Fruit fly (Drosophila melanogaster): ENCODE measurements around the gene Dys.
A peak's percentile ranks its signal among the peaks of the same experiment; 100 is the strongest.

The Dys gene

DNA sequence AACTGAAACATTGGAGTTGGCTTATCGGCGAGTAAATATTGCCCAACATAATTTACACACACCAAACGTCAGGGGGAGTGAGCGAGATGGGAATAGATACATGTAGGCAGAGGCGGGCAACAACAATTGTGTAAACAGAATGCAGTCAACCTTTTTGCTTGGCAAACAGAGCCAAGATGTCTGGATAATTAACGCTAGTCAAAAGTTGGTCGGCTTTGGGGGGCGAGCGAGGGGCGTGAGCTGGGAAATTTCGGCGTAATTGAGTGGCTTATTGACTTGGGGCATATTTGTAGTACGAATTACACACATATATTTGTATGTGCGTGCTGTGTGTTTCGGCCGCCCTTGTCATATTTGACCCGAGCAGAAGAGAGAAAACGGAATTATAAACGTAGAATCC, 123.9 kb downstream of the Dys start (continued):
- TF ChIP-seq CG32532 (GFP tag; IDR thresholded peaks at IDR 0.05) (no peak), Hr3 (GFP tag; optimal IDR thresholded peaks at IDR 0.05) (peak; percentile 50), CG8281 (tag; optimal IDR thresholded peaks at IDR 0.05) (peak; percentile 74), emc (GFP tag; optimal IDR thresholded peaks at IDR 0.05) (no peak), CG14014 (GFP tag; IDR thresholded peaks at IDR 0.05) (peak; percentile 69; the same call in 1 of the 2 replicates), CG12236 (GFP tag; optimal IDR thresholded peaks at IDR 0.05) (peak; percentile 92), CG18619 (GFP tag; optimal IDR thresholded peaks at IDR 0.05) (peak; percentile 88), CG8765 (GFP tag; IDR thresholded peaks at IDR 0.05) (no peak), CG2202 (tag; optimal IDR thresholded peaks at IDR 0.05) (peak; percentile 96), CG31224 (GFP tag; IDR thresholded peaks at IDR 0.05) (no peak), sens (GFP tag) (peak; percentile 98), sr (GFP tag; IDR thresholded peaks at IDR 0.05) (peak; percentile 57; the same call in 2 of the 3 replicates), CG4328 (GFP tag; optimal IDR thresholded peaks at IDR 0.05) (peak; percentile 92), trem (tag; optimal IDR thresholded peaks at IDR 0.05) (peak; percentile 79), ci (GFP tag; IDR thresholded peaks at IDR 0.05) (peak; percentile 91), al (GFP tag; IDR thresholded peaks at IDR 0.05) (no peak), pzg (GFP tag; optimal IDR thresholded peaks at IDR 0.05) (no peak), chm (GFP tag; IDR thresholded peaks at IDR 0.05) (peak; percentile 84), CG10462 (GFP tag; optimal IDR thresholded peaks at IDR 0.05) (peak; percentile 68), crc (GFP tag; optimal IDR thresholded peaks at IDR 0.05) (peak; percentile 50), CG11696 (GFP tag; IDR thresholded peaks at IDR 0.05) (peak; percentile 37; the same call in 1 of the 2 replicates), sens-2 (GFP tag; IDR thresholded peaks at IDR 0.05) (no peak; the same call in 1 of the 2 replicates), esg (GFP tag; conservative IDR thresholded peaks at IDR 0.05) (no peak), CG13123 (GFP tag; optimal IDR thresholded peaks at IDR 0.05) (peak; percentile 79), CG17612 (GFP tag; IDR thresholded peaks at IDR 0.05) (peak; percentile 46; the same call in 1 of the 2 replicates), CG17568 (GFP tag; optimal IDR thresholded peaks at IDR 0.05) (peak; percentile 92), Lhr (GFP tag; optimal IDR thresholded peaks at IDR 0.05) (peak; percentile 93), CG2120 (GFP tag; optimal IDR thresholded peaks at IDR 0.05) (no peak), slp2 (GFP tag; optimal IDR thresholded peaks at IDR 0.05) (peak; percentile 68), wor (GFP tag; IDR thresholded peaks at IDR 0.05) (no peak), scrt (GFP tag; optimal IDR thresholded peaks at IDR 0.05) (peak; percentile 71), lola (GFP tag; optimal IDR thresholded peaks at IDR 0.05) (peak in 1 of 3 experiments; percentile 90), danr (GFP tag; IDR thresholded peaks at IDR 0.05) (peak; percentile 33; the same call in 1 of the 2 replicates), lmd (GFP tag; IDR thresholded peaks at IDR 0.05) (0 out of 2 replicates have a peak, but pooled peaks have one; percentile 13), CG15514 (GFP tag; optimal IDR thresholded peaks at IDR 0.05) (peak; percentile 73), Optix (GFP tag; IDR thresholded peaks at IDR 0.05) (peak; percentile 65; the same call in 2 of the 3 replicates), maf-S (GFP tag; optimal IDR thresholded peaks at IDR 0.05) (peak; percentile 62), CG18262 (tag; optimal IDR thresholded peaks at IDR 0.05) (peak; percentile 88), CG8388 (GFP tag; optimal IDR thresholded peaks at IDR 0.05) (peak; percentile 69), insv (GFP tag; optimal IDR thresholded peaks at IDR 0.05) (peak in 1 of 2 experiments; percentile 52), CG5953 (GFP tag; IDR thresholded peaks at IDR 0.05) (peak; percentile 67), CG3407 (GFP tag; optimal IDR thresholded peaks at IDR 0.05) (peak; percentile 95), sna (GFP tag; IDR thresholded peaks at IDR 0.05; ENCODE audit: partially characterized antibody) (no peak), CG9727 (GFP tag; optimal IDR thresholded peaks at IDR 0.05) (peak; percentile 94), CG11560 (tag; IDR thresholded peaks at IDR 0.05) (no peak), disco-r (GFP tag; optimal IDR thresholded peaks at IDR 0.05) (peak; percentile 83), onecut (GFP tag; IDR thresholded peaks at IDR 0.05) (peak; percentile 87), Sox102F (GFP tag; optimal IDR thresholded peaks at IDR 0.05) (peak; percentile 74), Hmx (GFP tag; optimal IDR thresholded peaks at IDR 0.05) (no peak), ewg (GFP tag; optimal IDR thresholded peaks at IDR 0.05) (peak; percentile 69), CG7928 (GFP tag; optimal IDR thresholded peaks at IDR 0.05) (peak; percentile 48)
